Worm (Caenorhabditis elegans) whole organism, L3 larva: ENCODE results near the gene dyf-2.

Source experiments
- ZK546.5 ChIP-seq: sonication (generic microtip); optimal IDR thresholded peaks from 2 replicates; lab custom pipeline; 2017; ENCODE audit warnings: missing biosample characterization, missing genetic modification characterization
- aly-2 ChIP-seq: fragments of 150-350 bp; optimal IDR thresholded peaks from 2 replicates; lab custom pipeline; 2014; ENCODE audit warnings: missing biosample characterization, missing genetic modification characterization
- ceh-82 ChIP-seq: fragments of 150-350 bp; optimal IDR thresholded peaks from 2 replicates; lab custom pipeline; 2014; ENCODE audit warnings: missing biosample characterization, missing genetic modification characterization
- fkh-10 ChIP-seq: sonication (generic microtip); optimal IDR thresholded peaks from 2 replicates; lab custom pipeline; 2017; ENCODE audit warnings: missing biosample characterization, missing genetic modification reagents, missing genetic modification characterization
- nhr-11 ChIP-seq: fragments of 150-350 bp; optimal IDR thresholded peaks from 2 replicates; lab custom pipeline; 2014; ENCODE audit warnings: missing biosample characterization, missing genetic modification characterization
- nhr-23 ChIP-seq: fragments of 150-350 bp; optimal IDR thresholded peaks from 2 replicates; lab custom pipeline; 2014; ENCODE audit warnings: missing biosample characterization, missing genetic modification reagents, missing genetic modification characterization
- nhr-25 ChIP-seq: sonication (generic microtip); optimal IDR thresholded peaks from 2 replicates; lab custom pipeline; 2017; ENCODE audit warnings: missing biosample characterization, missing genetic modification characterization
- pqm-1 ChIP-seq: fragments of 150-350 bp; optimal IDR thresholded peaks from 2 replicates; lab custom pipeline; 2017; ENCODE audit warnings: missing biosample characterization, missing genetic modification characterization, inconsistent platforms
- skn-1 ChIP-seq: fragments of 150-350 bp; optimal IDR thresholded peaks from 2 replicates; lab custom pipeline; 2014; ENCODE audit warnings: missing biosample characterization, missing genetic modification characterization
- ztf-11 ChIP-seq: fragments of 150-350 bp; optimal IDR thresholded peaks from 2 replicates; lab custom pipeline; 2014; ENCODE audit warnings: missing biosample characterization, missing genetic modification characterization

ce11 chrIII:13652010-13652409 lies 34.2 kb downstream of the dyf-2 start:
- TF ChIP-seq aly-2 (tag; lab: Kevin White, UChicago) = no peak
- no peak for TF ChIP-seq nhr-23 (tag; lab: Kevin White, UChicago)
- no peak for TF ChIP-seq fkh-10 (GFP tag; lab: Kevin White, UChicago)
- TF ChIP-seq nhr-25 (tag; lab: Kevin White, UChicago) = no peak
- no peak for TF ChIP-seq ztf-11
- no peak for TF ChIP-seq skn-1 (tag; lab: Kevin White, UChicago)
- no peak for TF ChIP-seq ceh-82 (tag; lab: Kevin White, UChicago)
- TF ChIP-seq pqm-1 = no peak
- TF ChIP-seq nhr-11 (tag; lab: Kevin White, UChicago) = no peak
- no peak for TF ChIP-seq ZK546.5 (tag; lab: Kevin White, UChicago)
